Fruit fly (Drosophila melanogaster): Measurements from ENCODE around the gene CG1640.

Gene CG1640

DNA sequence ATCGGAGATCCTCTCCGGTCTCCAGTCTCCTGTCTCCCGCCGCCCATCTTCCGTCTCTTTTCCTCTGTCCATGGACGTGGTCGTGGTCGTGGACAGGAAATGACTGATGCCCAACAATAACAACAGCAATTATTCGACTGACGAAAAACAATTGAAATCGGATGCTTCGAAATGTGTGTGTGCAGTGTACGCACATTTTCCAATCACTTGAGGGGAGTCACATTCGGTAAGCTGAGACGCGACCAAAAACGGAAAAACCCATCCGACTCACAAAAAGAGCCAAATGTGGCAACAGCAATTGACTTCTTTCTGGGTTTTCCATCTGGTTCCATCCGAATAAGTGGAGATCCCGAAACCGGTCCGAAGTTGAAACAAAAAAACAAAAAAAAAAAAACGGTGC is 968 bp upstream of the CG1640 start:
- TF ChIP-seq eg (GFP tag; IDR thresholded peaks at IDR 0.05) (no peak), Eip78C (GFP tag) (no peak), topi (GFP tag; optimal IDR thresholded peaks at IDR 0.05) (no peak), esn (GFP tag; optimal IDR thresholded peaks at IDR 0.05) (no peak), achi (GFP tag; optimal IDR thresholded peaks at IDR 0.05) (no peak), Gug (GFP tag; IDR thresholded peaks at IDR 0.05) (no peak), cyc (GFP tag; optimal IDR thresholded peaks at IDR 0.05) (no peak)

DNA sequence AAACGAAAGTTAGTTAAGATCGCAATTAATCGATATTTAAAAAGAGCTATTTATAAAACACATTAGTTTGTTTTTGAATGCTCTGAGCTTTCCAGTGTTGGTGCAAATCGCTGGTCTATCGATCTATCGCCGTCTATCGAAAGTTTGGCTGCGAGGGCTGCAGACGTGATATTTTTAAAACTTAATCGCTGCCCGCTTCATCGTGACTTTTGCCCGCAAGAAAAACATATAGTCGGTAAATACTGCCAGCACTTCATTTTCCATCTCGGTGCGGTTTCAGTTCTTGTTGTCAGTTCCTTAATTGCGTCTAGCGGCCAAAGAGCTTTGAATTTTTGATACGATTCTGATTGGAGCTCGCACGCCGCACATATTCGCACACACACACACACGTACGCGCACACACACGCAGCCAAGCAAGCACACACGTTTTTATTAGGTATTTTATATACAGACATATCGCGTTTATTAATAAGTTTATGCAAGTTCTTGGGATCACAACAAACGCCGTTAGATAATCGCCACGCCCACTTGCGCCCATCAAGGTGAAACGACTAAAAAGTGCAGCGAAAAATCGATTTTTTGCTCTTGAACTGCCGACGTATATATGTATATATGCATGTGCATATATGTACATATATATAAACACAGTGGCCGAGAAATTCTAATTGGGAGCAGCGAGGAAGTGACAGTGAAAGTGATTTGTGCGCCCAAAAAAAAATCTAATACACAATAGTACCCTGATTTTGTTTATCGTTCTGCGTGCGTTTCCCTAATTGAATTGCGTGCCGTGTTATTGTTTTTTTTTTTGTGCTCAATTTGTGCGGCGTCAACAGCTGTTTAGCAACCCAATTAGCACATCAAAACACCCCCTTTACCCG is 659 bp downstream of the CG1640 start:
- TF ChIP-seq Eip78C (GFP tag) (peak; percentile 53), CG3919 (GFP tag; optimal IDR thresholded peaks at IDR 0.05) (peak; percentile 35), cyc (GFP tag; optimal IDR thresholded peaks at IDR 0.05) (peak; percentile 10), Met (GFP tag; optimal IDR thresholded peaks at IDR 0.05) (peak; percentile 40), CG10631 (GFP tag; optimal IDR thresholded peaks at IDR 0.05) (no peak), topi (GFP tag; optimal IDR thresholded peaks at IDR 0.05) (peak; percentile 35), Lpt (GFP tag; optimal IDR thresholded peaks at IDR 0.05) (peak; percentile 7), lz (GFP tag; optimal IDR thresholded peaks at IDR 0.05) (peak; percentile 39), net (GFP tag; optimal IDR thresholded peaks at IDR 0.05) (no peak), ss (GFP tag; optimal IDR thresholded peaks at IDR 0.05) (peak in 1 of 2 experiments; percentile 13), Sox14 (GFP tag; optimal IDR thresholded peaks at IDR 0.05) (peak; percentile 24), CG6792 (GFP tag; optimal IDR thresholded peaks at IDR 0.05) (peak; percentile 26), esn (GFP tag; optimal IDR thresholded peaks at IDR 0.05) (peak; percentile 44), CG15336 (GFP tag; IDR thresholded peaks at IDR 0.05) (no peak), Ets21C (GFP tag; optimal IDR thresholded peaks at IDR 0.05) (peak; percentile 13), Hr39 (GFP tag; optimal IDR thresholded peaks at IDR 0.05) (peak; percentile 34), Blimp-1 (GFP tag; optimal IDR thresholded peaks at IDR 0.05) (no peak), svp (GFP tag) (peak; percentile 94), fd85E (GFP tag; optimal IDR thresholded peaks at IDR 0.05) (no peak), CG31627 (GFP tag; optimal IDR thresholded peaks at IDR 0.05) (peak; percentile 28)

DNA sequence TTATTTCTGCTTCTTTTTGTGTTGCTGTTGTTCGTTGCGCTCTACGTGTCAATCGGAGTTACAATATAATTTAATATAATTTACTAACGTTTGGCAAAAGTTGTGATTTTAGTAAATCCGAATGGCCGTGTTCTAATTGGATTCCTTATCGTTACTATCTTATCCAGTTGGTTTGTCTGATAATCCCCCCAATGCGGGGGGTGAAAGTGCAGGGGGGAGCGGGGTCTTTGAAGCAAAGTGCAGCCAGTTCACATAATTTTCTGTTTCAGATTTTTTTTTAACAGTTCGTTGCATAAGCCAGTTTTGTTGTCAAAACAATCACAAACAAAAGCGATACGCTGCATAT is 1.3 kb downstream of the CG1640 start:
- TF ChIP-seq fd59A (GFP tag; optimal IDR thresholded peaks at IDR 0.05) (no peak), vri (GFP tag; optimal IDR thresholded peaks at IDR 0.05) (peak; percentile 66), Eip78C (GFP tag) (peak; percentile 19), svp (GFP tag) (peak; percentile 45)

DNA sequence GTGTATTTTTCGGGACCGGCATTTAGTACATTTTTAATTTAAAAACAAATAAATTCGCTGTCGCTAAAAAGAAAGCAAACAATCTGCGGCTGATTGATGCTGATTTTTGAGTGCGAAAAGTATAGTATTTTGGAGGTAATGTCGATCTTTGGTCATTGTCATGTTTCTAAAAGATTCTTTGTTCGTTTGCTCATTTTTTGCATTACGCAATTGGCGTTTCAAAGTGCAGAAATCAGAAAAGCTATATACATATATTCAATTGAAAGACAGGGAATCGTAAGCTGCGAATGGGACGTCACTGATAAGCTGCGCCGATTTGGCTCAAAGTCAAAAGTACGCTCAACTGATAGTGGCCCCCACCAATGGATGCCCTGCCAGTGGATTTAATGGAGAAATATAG is 2.1 kb downstream of the CG1640 start:
- no peak for TF ChIP-seq CG32006 (GFP tag; optimal IDR thresholded peaks at IDR 0.05)
- TF ChIP-seq Gug (GFP tag; IDR thresholded peaks at IDR 0.05), result no peak
- peak; percentile 71 for TF ChIP-seq vri (GFP tag; optimal IDR thresholded peaks at IDR 0.05)
- TF ChIP-seq ss (GFP tag; optimal IDR thresholded peaks at IDR 0.05), result peak in 1 of 2 experiments; percentile 30

DNA sequence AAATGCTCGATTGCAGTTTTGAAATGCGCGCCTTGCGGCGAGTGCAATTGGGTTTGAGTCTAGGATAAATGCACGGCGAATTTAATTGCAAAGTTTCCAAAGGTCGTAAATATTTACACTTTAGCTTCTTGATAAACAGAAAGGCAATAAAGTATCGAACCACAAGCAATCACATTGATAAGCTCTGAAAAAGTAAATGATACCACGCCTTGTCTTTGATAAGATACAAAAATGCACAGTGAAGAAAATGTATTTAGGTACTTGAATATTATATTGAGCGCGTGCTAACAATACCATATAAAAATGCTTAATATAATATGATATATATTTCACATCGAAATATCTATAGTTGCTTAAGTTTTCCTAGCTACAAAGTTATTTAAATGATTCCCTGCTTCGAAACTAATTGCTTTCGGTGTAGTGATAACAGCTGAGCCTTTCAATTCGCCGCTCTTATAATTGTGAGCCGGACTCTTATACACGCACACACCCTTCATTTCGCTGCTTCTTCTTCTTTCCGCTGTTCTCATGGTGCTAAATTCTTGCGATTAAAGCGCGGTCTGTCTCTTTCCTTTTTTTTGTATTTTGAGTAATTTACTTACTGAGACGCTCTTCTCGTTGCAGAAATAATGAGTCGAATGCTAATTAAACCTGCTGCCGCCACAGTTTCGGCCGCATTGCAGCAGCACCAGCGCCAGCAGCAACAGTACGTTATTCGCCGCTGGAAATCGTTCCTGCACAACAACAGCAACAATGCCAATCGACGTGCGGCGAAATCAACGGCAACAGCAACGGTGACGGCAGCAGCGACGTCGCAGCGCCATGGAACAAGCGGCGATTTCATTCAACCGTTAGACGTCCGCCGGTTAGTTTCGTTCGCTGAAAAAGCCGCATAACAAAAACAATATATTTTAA is 3.1 kb downstream of the CG1640 start:
- TF ChIP-seq CG10669 (GFP tag; optimal IDR thresholded peaks at IDR 0.05), result peak; percentile 85
- peak; percentile 61 for TF ChIP-seq Eip75B (GFP tag; optimal IDR thresholded peaks at IDR 0.05)
- TF ChIP-seq fd59A (GFP tag; optimal IDR thresholded peaks at IDR 0.05), result peak; percentile 71
- TF ChIP-seq acj6 (GFP tag; optimal IDR thresholded peaks at IDR 0.05), result peak; percentile 70
- peak; percentile 86 for TF ChIP-seq CG11762 (GFP tag; optimal IDR thresholded peaks at IDR 0.05; ENCODE audit: insufficient read depth)
- peak; percentile 73 for TF ChIP-seq CG9139 (GFP tag; optimal IDR thresholded peaks at IDR 0.05)
- peak; percentile 89 for TF ChIP-seq CG32006 (GFP tag; optimal IDR thresholded peaks at IDR 0.05)
- TF ChIP-seq CG6792 (GFP tag; optimal IDR thresholded peaks at IDR 0.05), result peak; percentile 90
- peak; percentile 72 for TF ChIP-seq CG11902 (GFP tag; optimal IDR thresholded peaks at IDR 0.05)
- TF ChIP-seq vri (GFP tag; optimal IDR thresholded peaks at IDR 0.05), result peak; percentile 79
- TF ChIP-seq Sox15 (GFP tag; optimal IDR thresholded peaks at IDR 0.05), result peak; percentile 71
- TF ChIP-seq Eip93F (GFP tag; optimal IDR thresholded peaks at IDR 0.05), result peak; percentile 3
- peak; percentile 89 for TF ChIP-seq dsx (GFP tag; optimal IDR thresholded peaks at IDR 0.05; ENCODE audit: poor library complexity, severe bottlenecking)
- peak; percentile 80 for TF ChIP-seq spab (GFP tag; optimal IDR thresholded peaks at IDR 0.05)
- TF ChIP-seq CG3919 (GFP tag; optimal IDR thresholded peaks at IDR 0.05), result peak; percentile 90
- peak; percentile 94 for TF ChIP-seq svp (GFP tag)
- peak; percentile 78 for TF ChIP-seq CG11294 (GFP tag; IDR thresholded peaks at IDR 0.05)
- TF ChIP-seq salr (GFP tag; optimal IDR thresholded peaks at IDR 0.05), result peak; percentile 71 to 81
- TF ChIP-seq dac (GFP tag; optimal IDR thresholded peaks at IDR 0.05), result peak; percentile 56
- peak; percentile 81 for TF ChIP-seq CG8319 (GFP tag; optimal IDR thresholded peaks at IDR 0.05)
